Fruit fly (Drosophila melanogaster) whole organism, adult: ENCODE results near the gene CG5381.

Source experiments
- CG12768 ChIP-seq: fragments of 200-800 bp; sonication (Bioruptor generic); optimal IDR thresholded peaks from 2 replicates; lab custom pipeline; 2017; ENCODE audit warnings: missing biosample characterization, missing genetic modification characterization, mild to moderate bottlenecking, moderate library complexity, missing genetic modification reagents
- CG14711 ChIP-seq: fragments of 200-800 bp; sonication (Bioruptor generic); optimal IDR thresholded peaks from 2 replicates; lab custom pipeline; 2018; ENCODE audit warnings: missing biosample characterization, mild to moderate bottlenecking, missing genetic modification characterization, moderate library complexity
- CG33017 ChIP-seq: fragments of 200-800 bp; sonication (Bioruptor generic); optimal IDR thresholded peaks from 2 replicates; lab custom pipeline; 2018; ENCODE audit warnings: missing biosample characterization, mild to moderate bottlenecking, missing genetic modification characterization, moderate library complexity
- CG5204 ChIP-seq: fragments of 200-800 bp; sonication (Bioruptor generic); optimal IDR thresholded peaks from 2 replicates; lab custom pipeline; 2016; ENCODE audit warnings: missing biosample characterization, missing genetic modification characterization
- CG7045 ChIP-seq: fragments of 200-800 bp; sonication (Bioruptor generic); optimal IDR thresholded peaks from 2 replicates; lab custom pipeline; 2017; ENCODE audit warnings: missing biosample characterization, mild to moderate bottlenecking, missing genetic modification characterization
- CG7101 ChIP-seq: fragments of 200-800 bp; sonication (Bioruptor generic); optimal IDR thresholded peaks from 2 replicates; lab custom pipeline; 2018; ENCODE audit warnings: missing biosample characterization, mild to moderate bottlenecking, missing genetic modification characterization, moderate library complexity
- Clk ChIP-seq: fragments of 200-800 bp; sonication (Bioruptor generic); optimal IDR thresholded peaks from 2 replicates; lab custom pipeline; 2017; ENCODE audit warnings: missing biosample characterization, missing genetic modification characterization
- Hr96 ChIP-seq: fragments of 200-800 bp; sonication (Bioruptor generic); optimal IDR thresholded peaks from 2 replicates; lab custom pipeline; 2016; ENCODE audit warnings: missing biosample characterization, missing genetic modification characterization
- Mnt ChIP-seq: fragments of 200-800 bp; sonication (Bioruptor generic); optimal IDR thresholded peaks from 2 replicates; lab custom pipeline; 2016; ENCODE audit warnings: missing biosample characterization, mild to moderate bottlenecking, missing genetic modification characterization
- cic ChIP-seq: fragments of 200-800 bp; sonication (Bioruptor generic); optimal IDR thresholded peaks from 2 replicates; lab custom pipeline; 2017; ENCODE audit warnings: missing biosample characterization, mild to moderate bottlenecking, missing genetic modification characterization, moderate library complexity
- kay ChIP-seq: fragments of 200-800 bp; sonication (Bioruptor generic); peaks from one replicate; lab custom pipeline; 2016; ENCODE audit warnings: missing biosample characterization, missing genetic modification characterization, borderline replicate concordance

dm6 chr2L:10331066-10331847 lies 8.4 kb upstream of the CG5381 start, which contains the start of the genes Schip1 and Cox10:
- TF ChIP-seq CG14711: peak; percentile 26
- peak; percentile 10 for TF ChIP-seq Mnt (GFP tag; lab: Kevin White, UChicago)
- no peak for TF ChIP-seq Clk (GFP tag; lab: Kevin White, UChicago)
- peak; percentile 44 for TF ChIP-seq CG7101 (tag; lab: Kevin White, UChicago)
- TF ChIP-seq CG7045 (GFP tag; lab: Kevin White, UChicago): no peak
- peak; percentile 40 for TF ChIP-seq CG33017 (tag; lab: Kevin White, UChicago)
- TF ChIP-seq CG12768: no peak
- TF ChIP-seq kay: peak; percentile 0
- TF ChIP-seq cic (GFP tag; lab: Kevin White, UChicago): no peak
- no peak for TF ChIP-seq Hr96
- no peak for TF ChIP-seq CG5204 (GFP tag; lab: Kevin White, UChicago)
